Worm (Caenorhabditis elegans) whole organism, early embryonic: ENCODE results near the gene F35H10.6.

Source experiments
- F13C5.2 ChIP-seq: sonication (generic microtip); optimal IDR thresholded peaks from 2 replicates; lab custom pipeline; 2017; ENCODE audit warnings: mild to moderate bottlenecking, missing genetic modification characterization, inconsistent platforms, missing compliant biosample characterization
- ama-1 ChIP-seq: fragments of 150-350 bp; optimal IDR thresholded peaks from 2 replicates; lab custom pipeline; 2014
- scrt-1 ChIP-seq: fragments of 200-800 bp; sonication (Bioruptor generic); IDR thresholded peaks from 2 replicates; pipeline ENCODE4 v1.3.6; 2022; ENCODE audit warnings: missing genetic modification characterization, missing compliant biosample characterization
- tra-4 ChIP-seq: sonication (generic microtip); optimal IDR thresholded peaks from 2 replicates; lab custom pipeline; 2017; ENCODE audit warnings: missing genetic modification characterization, missing compliant biosample characterization

DNA sequence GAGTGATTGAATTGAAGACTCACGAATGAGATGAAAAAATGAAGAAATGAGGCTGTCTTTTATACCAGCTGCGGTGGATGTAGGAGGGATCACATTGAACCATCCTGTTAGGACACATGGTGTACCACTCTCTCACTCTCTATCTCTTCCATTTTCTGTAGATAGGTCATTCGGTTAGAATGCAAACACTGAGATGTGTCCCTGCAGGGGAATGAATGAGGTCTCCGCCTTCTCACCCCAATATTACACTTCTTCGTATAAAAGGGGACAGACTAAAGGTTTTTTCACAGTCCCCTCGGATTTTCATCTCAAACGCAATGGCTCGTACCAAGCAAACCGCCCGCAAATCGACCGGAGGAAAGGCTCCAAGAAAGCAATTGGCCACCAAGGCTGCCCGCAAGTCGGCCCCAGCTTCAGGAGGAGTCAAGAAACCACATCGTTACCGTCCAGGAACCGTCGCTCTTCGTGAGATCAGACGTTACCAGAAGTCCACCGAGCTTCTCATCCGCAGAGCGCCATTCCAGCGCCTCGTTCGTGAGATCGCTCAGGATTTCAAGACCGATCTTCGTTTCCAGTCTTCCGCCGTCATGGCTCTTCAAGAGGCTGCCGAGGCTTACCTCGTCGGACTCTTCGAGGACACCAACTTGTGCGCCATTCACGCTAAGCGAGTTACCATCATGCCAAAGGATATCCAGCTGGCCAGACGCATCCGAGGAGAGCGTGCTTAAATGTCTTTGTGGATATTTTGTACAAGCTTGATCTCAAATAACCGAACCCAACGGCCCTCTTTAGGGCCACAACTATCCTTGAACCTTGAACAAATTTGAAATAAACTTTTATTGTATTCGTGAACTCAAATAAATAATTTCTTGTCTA lies 34.5 kb downstream of the F35H10.6 start, which contains the start of gene his-32:
- TF ChIP-seq ama-1: peak; percentile 99
- TF ChIP-seq F13C5.2 (tag; lab: Kevin White, UChicago): peak; percentile 18
- TF ChIP-seq scrt-1 (GFP tag; lab: Robert Waterston, UW): peak; percentile 78; the same call in 1 of the 2 replicates
- TF ChIP-seq tra-4: peak; percentile 25
